Fruit fly (Drosophila melanogaster) Kc167 (cell line): ENCODE results near the gene CheB38c.

Experiments used
- Myc ChIP-seq: fragments of >200 bp; optimal IDR thresholded peaks from 2 replicates; lab custom pipeline; 2017; ENCODE audit warnings: missing external identifiers
- h ChIP-seq: fragments of >200 bp; optimal IDR thresholded peaks from 3 replicates; lab custom pipeline; 2018; ENCODE audit warnings: missing external identifiers
- insv ChIP-seq: fragments of >200 bp; optimal IDR thresholded peaks from 3 replicates; lab custom pipeline; 2018; ENCODE audit warnings: missing external identifiers
- psq ChIP-seq: fragments of >200 bp; optimal IDR thresholded peaks from 2 replicates; lab custom pipeline; 2017; ENCODE audit warnings: missing external identifiers
- ttk ChIP-seq: sonication (Bioruptor generic); optimal IDR thresholded peaks from 2 replicates; lab custom pipeline; 2017; ENCODE audit warnings: missing external identifiers

- TF ChIP-seq h (lab: Kevin White, UChicago) (no peak), Myc (lab: Kevin White, UChicago) (no peak), insv (lab: Kevin White, UChicago) (no peak), psq (lab: Kevin White, UChicago) (no peak), ttk (lab: Kevin White, UChicago) (no peak)
These were observed 23.7 kb downstream of the CheB38c start, which contains the start of gene vari for dm6 chr2L:20796758-20797514.
